Worm (Caenorhabditis elegans) whole organism, late embryonic: ENCODE measurements around the gene C01G12.3.

Source experiments
- ama-1 ChIP-seq: fragments of 150-350 bp; optimal IDR thresholded peaks from 2 replicates; lab custom pipeline; 2014
- dve-1 ChIP-seq: sonication (generic microtip); optimal IDR thresholded peaks from 2 replicates; lab custom pipeline; 2017; ENCODE audit warnings: antibody characterized with exemption, mild to moderate bottlenecking, missing genetic modification characterization, missing compliant biosample characterization
- fkh-6 ChIP-seq: sonication (generic microtip); optimal IDR thresholded peaks from 2 replicates; lab custom pipeline; 2016; ENCODE audit warnings: missing genetic modification characterization, missing compliant biosample characterization
- hlh-13 ChIP-seq: fragments of 200-800 bp; sonication (Bioruptor generic); optimal IDR thresholded peaks from 2 replicates; lab custom pipeline; 2018; ENCODE audit warnings: mild to moderate bottlenecking, missing genetic modification characterization, missing compliant biosample characterization
- lin-11 ChIP-seq: fragments of 200-800 bp; sonication (Bioruptor generic); optimal IDR thresholded peaks from 2 replicates; lab custom pipeline; 2018; ENCODE audit warnings: mild to moderate bottlenecking, missing genetic modification characterization, missing compliant biosample characterization
- pax-1 ChIP-seq: fragments of 150-350 bp; optimal IDR thresholded peaks from 2 replicates; lab custom pipeline; 2014; ENCODE audit warnings: missing biosample characterization, missing genetic modification characterization
- pqm-1 ChIP-seq: sonication (generic microtip); optimal IDR thresholded peaks from 2 replicates; lab custom pipeline; 2016; ENCODE audit warnings: missing genetic modification characterization, missing compliant biosample characterization

ce11 chrII:14582206-14582605 is at the start of gene C01G12.3:
- TF ChIP-seq pax-1 (tag; lab: Kevin White, UChicago) (no peak), hlh-13 (GFP tag; lab: Kevin White, UChicago) (no peak), ama-1 (lab: Kevin White, UChicago) (no peak), lin-11 (tag; lab: Kevin White, UChicago) (no peak), pqm-1 (no peak), dve-1 (tag; lab: Kevin White, UChicago) (no peak), fkh-6 (tag; lab: Kevin White, UChicago) (no peak)
